Fruit fly (Drosophila melanogaster) whole organism: ENCODE data around the gene Crz.

Experiments
- CG8478 ChIP-seq: fragments of >200 bp; optimal IDR thresholded peaks from 2 replicates; lab custom pipeline; 2018; ENCODE audit warnings: inconsistent platforms
- Dll ChIP-seq: fragments of >200 bp; optimal IDR thresholded peaks from 2 replicates; lab custom pipeline; 2017
- EcR ChIP-seq, 2 experiments: fragments of >200 bp; optimal IDR thresholded peaks; 2 replicates each; lab custom pipeline; 2017; ENCODE audit warnings: missing biosample characterization in 2 of 2, missing genetic modification characterization in 2 of 2, missing genetic modification reagents in 2 of 2
- pan ChIP-seq: fragments of >200 bp; optimal IDR thresholded peaks from 2 replicates; lab custom pipeline; 2017
- psq ChIP-seq: fragments of >200 bp; optimal IDR thresholded peaks from 2 replicates; lab custom pipeline; 2017

DNA sequence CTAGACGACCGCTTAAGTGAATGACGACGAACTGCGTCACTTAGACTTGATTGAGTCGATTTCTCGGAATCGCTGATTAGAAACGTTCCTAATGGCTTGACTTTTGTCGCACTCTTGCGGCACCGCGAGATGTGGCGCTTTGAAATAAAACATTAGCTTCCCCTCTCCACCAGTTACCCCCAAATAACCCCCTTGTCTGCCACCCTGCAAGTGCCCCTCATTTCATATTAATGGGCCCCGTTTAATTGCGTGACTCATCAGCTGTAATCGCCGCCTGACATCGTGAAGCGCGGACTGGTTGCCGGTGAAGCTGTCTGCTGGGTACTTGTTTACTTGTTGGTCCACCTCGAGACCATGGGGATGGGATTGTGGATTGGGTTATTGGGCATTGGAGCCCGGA is 49.5 kb downstream of the Crz start:
- no peak for TF ChIP-seq CG8478
- no peak for TF ChIP-seq psq
- no peak for TF ChIP-seq EcR (GFP tag; optimal IDR thresholded peaks at IDR 0.05; lab: Kevin White, UChicago)
- TF ChIP-seq Dll (lab: Kevin White, UChicago), result no peak
- no peak for TF ChIP-seq pan
